Worm (Caenorhabditis elegans) whole organism, midembryonic: ENCODE results near the gene set-1.

Experiments
- T22C8.4 ChIP-seq: fragments of 200-800 bp; sonication (Bioruptor generic); IDR thresholded peaks from 2 replicates; pipeline ENCODE4 v1.3.6; 2022; ENCODE audit warnings: missing genetic modification characterization, missing compliant biosample characterization
- cog-1 ChIP-seq: sonication (generic microtip); optimal IDR thresholded peaks from 2 replicates; lab custom pipeline; 2016; ENCODE audit warnings: missing genetic modification characterization, missing compliant biosample characterization
- flt-1 ChIP-seq: fragments of 200-800 bp; sonication (Bioruptor generic); IDR thresholded peaks from 2 replicates; pipeline ENCODE4 v1.3.6; 2022; ENCODE audit warnings: missing genetic modification characterization, missing compliant biosample characterization
- klf-2 ChIP-seq: fragments of 200-800 bp; sonication (Bioruptor generic); conservative IDR thresholded peaks from 2 replicates; pipeline ENCODE4 v1.3.6; 2022; ENCODE audit warnings: missing genetic modification reagents, missing genetic modification characterization, missing compliant biosample characterization
- med-1 ChIP-seq: sonication (generic microtip); optimal IDR thresholded peaks from 2 replicates; lab custom pipeline; 2017; ENCODE audit warnings: missing genetic modification characterization, mild to moderate bottlenecking, missing compliant biosample characterization, antibody characterized with exemption, missing genetic modification reagents; ENCODE audit not compliant: insufficient read depth
- ref-1 ChIP-seq: fragments of 200-800 bp; sonication (Bioruptor generic); conservative IDR thresholded peaks from 2 replicates; pipeline ENCODE4 v1.3.6; 2022; ENCODE audit warnings: missing genetic modification reagents, missing genetic modification characterization, missing compliant biosample characterization
- tab-1 ChIP-seq: fragments of 200-800 bp; sonication (Bioruptor generic); IDR thresholded peaks from 2 replicates; pipeline ENCODE4 v1.3.6; 2022; ENCODE audit warnings: missing genetic modification characterization, missing compliant biosample characterization
- ztf-23 ChIP-seq: fragments of 200-800 bp; sonication (Bioruptor generic); IDR thresholded peaks from 2 replicates; pipeline ENCODE4 v1.3.6; 2022; ENCODE audit warnings: missing genetic modification reagents, missing genetic modification characterization, missing compliant biosample characterization
- ztf-29 ChIP-seq: fragments of 200-800 bp; sonication (Bioruptor generic); IDR thresholded peaks from 2 replicates; pipeline ENCODE4 v1.3.6; 2022; ENCODE audit warnings: missing genetic modification reagents, missing genetic modification characterization, missing compliant biosample characterization

Gene set-1

DNA sequence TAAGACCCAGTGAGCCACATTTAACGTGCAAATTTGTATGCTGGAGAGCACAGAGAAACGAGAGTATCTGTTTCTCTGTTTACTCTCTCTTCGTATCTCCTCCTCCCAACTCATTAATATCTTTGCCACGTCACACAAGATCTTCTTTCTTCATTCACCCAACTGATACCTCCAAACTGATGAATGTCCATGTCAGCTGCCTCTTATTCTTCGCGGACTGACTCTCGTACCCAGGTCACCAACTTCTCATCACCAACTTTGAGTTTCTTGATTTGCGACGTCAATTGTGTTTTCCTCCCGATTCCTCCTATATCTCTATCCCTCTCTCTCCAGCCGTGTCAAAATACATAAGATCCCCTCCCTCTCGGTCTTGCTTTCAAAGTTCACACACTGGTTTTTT lies 49.8 kb downstream of the set-1 start:
- TF ChIP-seq ztf-23 (GFP tag; lab: Robert Waterston, UW) (no peak), klf-2 (no peak), ref-1 (GFP tag; lab: Robert Waterston, UW) (no peak), cog-1 (tag; lab: Kevin White, UChicago) (no peak), ztf-29 (GFP tag; lab: Robert Waterston, UW) (no peak), T22C8.4 (GFP tag; lab: Robert Waterston, UW) (no peak), flt-1 (GFP tag; lab: Robert Waterston, UW) (no peak), med-1 (no peak), tab-1 (no peak)
